Worm (Caenorhabditis elegans) whole organism, L2 larva: Measurements from ENCODE around the gene gst-16.

ENCODE experiments used
- C34F6.9 ChIP-seq: fragments of 150-350 bp; optimal IDR thresholded peaks from 2 replicates; lab custom pipeline; 2014; ENCODE audit warnings: missing biosample characterization, missing genetic modification characterization
- F13H6.1 ChIP-seq: sonication (generic microtip); optimal IDR thresholded peaks from 2 replicates; lab custom pipeline; 2016; ENCODE audit warnings: missing genetic modification characterization, missing compliant biosample characterization
- R02D3.7 ChIP-seq: fragments of 150-350 bp; optimal IDR thresholded peaks from 2 replicates; lab custom pipeline; 2014; ENCODE audit warnings: missing biosample characterization, missing genetic modification characterization
- Y55F3AM.14 ChIP-seq: fragments of 200-800 bp; sonication (Bioruptor generic); optimal IDR thresholded peaks from 2 replicates; lab custom pipeline; 2018; ENCODE audit warnings: mild to moderate bottlenecking, missing genetic modification characterization, missing compliant biosample characterization
- ZK546.5 ChIP-seq: sonication (generic microtip); optimal IDR thresholded peaks from 2 replicates; lab custom pipeline; 2017; ENCODE audit warnings: missing biosample characterization, missing genetic modification characterization
- alr-1 ChIP-seq: fragments of 150-350 bp; optimal IDR thresholded peaks from 2 replicates; lab custom pipeline; 2014; ENCODE audit warnings: missing biosample characterization, missing genetic modification characterization
- aly-2 ChIP-seq: fragments of 150-350 bp; optimal IDR thresholded peaks from 2 replicates; lab custom pipeline; 2014; ENCODE audit warnings: missing biosample characterization, missing genetic modification characterization
- ama-1 ChIP-seq: fragments of 150-350 bp; optimal IDR thresholded peaks from 2 replicates; lab custom pipeline; 2018; ENCODE audit warnings: inconsistent platforms
- blmp-1 ChIP-seq: sonication (generic microtip); optimal IDR thresholded peaks from 2 replicates; lab custom pipeline; 2017; ENCODE audit warnings: missing genetic modification characterization, mild to moderate bottlenecking, missing compliant biosample characterization, antibody characterized with exemption, moderate library complexity; ENCODE audit not compliant: insufficient read depth
- ceh-16 ChIP-seq: fragments of 150-350 bp; optimal IDR thresholded peaks from 2 replicates; lab custom pipeline; 2014; ENCODE audit warnings: missing biosample characterization, missing genetic modification characterization
- ceh-82 ChIP-seq: fragments of 150-350 bp; optimal IDR thresholded peaks from 2 replicates; lab custom pipeline; 2014; ENCODE audit warnings: missing biosample characterization, missing genetic modification characterization
- crh-2 ChIP-seq: sonication (generic microtip); optimal IDR thresholded peaks from 2 replicates; lab custom pipeline; 2017; ENCODE audit warnings: missing biosample characterization, missing genetic modification characterization
- dmd-4 ChIP-seq: sonication (generic microtip); optimal IDR thresholded peaks from 2 replicates; lab custom pipeline; 2017; ENCODE audit warnings: missing biosample characterization, missing genetic modification characterization
- egl-27 ChIP-seq: sonication (generic microtip); optimal IDR thresholded peaks from 3 replicates; lab custom pipeline; 2017; ENCODE audit warnings: missing biosample characterization, missing genetic modification reagents, missing genetic modification characterization
- elt-1 ChIP-seq: fragments of 150-350 bp; optimal IDR thresholded peaks from 2 replicates; lab custom pipeline; 2014; ENCODE audit warnings: missing biosample characterization, missing genetic modification characterization
- elt-3 ChIP-seq: sonication (generic microtip); optimal IDR thresholded peaks from 2 replicates; lab custom pipeline; 2017; ENCODE audit warnings: missing biosample characterization, missing genetic modification characterization
- fos-1 ChIP-seq: fragments of 150-350 bp; optimal IDR thresholded peaks from 2 replicates; lab custom pipeline; 2014; ENCODE audit warnings: missing biosample characterization, missing genetic modification characterization
- gmeb-1 ChIP-seq: fragments of 150-350 bp; optimal IDR thresholded peaks from 2 replicates; lab custom pipeline; 2014; ENCODE audit warnings: missing biosample characterization, missing genetic modification characterization
- lin-11 ChIP-seq: fragments of 150-350 bp; sonication (generic microtip); optimal IDR thresholded peaks from 2 replicates; lab custom pipeline; 2014; ENCODE audit warnings: missing biosample characterization, missing genetic modification characterization, inconsistent platforms, mixed read lengths
- lin-13 ChIP-seq: fragments of 150-350 bp; optimal IDR thresholded peaks from 2 replicates; lab custom pipeline; 2014; ENCODE audit warnings: missing biosample characterization, missing genetic modification reagents, missing genetic modification characterization
- lin-39 ChIP-seq: fragments of 150-350 bp; optimal IDR thresholded peaks from 2 replicates; lab custom pipeline; 2014; ENCODE audit warnings: missing biosample characterization, missing genetic modification reagents, missing genetic modification characterization
- lsy-2 ChIP-seq, 2 experiments: fragments of 150-350 bp in 1 of 2; sonication (generic microtip) in 1 of 2; optimal IDR thresholded peaks; 2 replicates each; lab custom pipeline; 2014 to 2017; ENCODE audit warnings: missing biosample characterization in 2 of 2, missing genetic modification characterization in 2 of 2
- mab-5 ChIP-seq: fragments of 150-350 bp; optimal IDR thresholded peaks from 2 replicates; lab custom pipeline; 2014; ENCODE audit warnings: missing biosample characterization, missing genetic modification characterization
- mbf-1 ChIP-seq: sonication (generic microtip); optimal IDR thresholded peaks from 2 replicates; lab custom pipeline; 2017; ENCODE audit warnings: missing biosample characterization, missing genetic modification characterization
- mdl-1 ChIP-seq, 2 experiments: fragments of 150-350 bp in 1 of 2; sonication (generic microtip) in 1 of 2; optimal IDR thresholded peaks; 2 replicates each; lab custom pipeline; 2017; ENCODE audit warnings: missing biosample characterization in 2 of 2, missing genetic modification characterization in 2 of 2
- nhr-10 ChIP-seq: sonication (generic microtip); optimal IDR thresholded peaks from 2 replicates; lab custom pipeline; 2017; ENCODE audit warnings: missing biosample characterization, missing genetic modification characterization
- nhr-11 ChIP-seq: fragments of 150-350 bp; optimal IDR thresholded peaks from 2 replicates; lab custom pipeline; 2014; ENCODE audit warnings: missing biosample characterization, missing genetic modification characterization
- nhr-12 ChIP-seq: fragments of 150-350 bp; optimal IDR thresholded peaks from 2 replicates; lab custom pipeline; 2014; ENCODE audit warnings: missing biosample characterization, missing genetic modification characterization
- nhr-129 ChIP-seq: fragments of 150-350 bp; optimal IDR thresholded peaks from 2 replicates; lab custom pipeline; 2014; ENCODE audit warnings: missing biosample characterization, missing genetic modification characterization
- nhr-21 ChIP-seq: fragments of 150-350 bp; optimal IDR thresholded peaks from 2 replicates; lab custom pipeline; 2014; ENCODE audit warnings: missing biosample characterization, missing genetic modification characterization
- nhr-23 ChIP-seq: fragments of 150-350 bp; optimal IDR thresholded peaks from 2 replicates; lab custom pipeline; 2014; ENCODE audit warnings: missing biosample characterization, missing genetic modification reagents, missing genetic modification characterization
- nhr-237 ChIP-seq: fragments of 150-350 bp; optimal IDR thresholded peaks from 2 replicates; lab custom pipeline; 2014; ENCODE audit warnings: missing biosample characterization, missing genetic modification characterization
- nhr-25 ChIP-seq: fragments of 150-350 bp; sonication (generic microtip); optimal IDR thresholded peaks from 3 replicates; lab custom pipeline; 2014; ENCODE audit warnings: missing biosample characterization, missing genetic modification characterization
- nhr-6 ChIP-seq: fragments of 150-350 bp; optimal IDR thresholded peaks from 2 replicates; lab custom pipeline; 2014; ENCODE audit warnings: missing biosample characterization, missing genetic modification characterization
- nhr-77 ChIP-seq: fragments of 150-350 bp; optimal IDR thresholded peaks from 2 replicates; lab custom pipeline; 2014; ENCODE audit warnings: missing biosample characterization, missing genetic modification characterization
- peb-1 ChIP-seq: fragments of 150-350 bp; optimal IDR thresholded peaks from 2 replicates; lab custom pipeline; 2014; ENCODE audit warnings: missing biosample characterization, missing genetic modification characterization
- sem-4 ChIP-seq: fragments of 150-350 bp; optimal IDR thresholded peaks from 2 replicates; lab custom pipeline; 2014; ENCODE audit warnings: missing biosample characterization, missing genetic modification reagents, missing genetic modification characterization
- skn-1 ChIP-seq: sonication (generic microtip); optimal IDR thresholded peaks from 2 replicates; lab custom pipeline; 2017; ENCODE audit warnings: missing biosample characterization, missing genetic modification characterization
- sma-3 ChIP-seq: sonication (generic microtip); optimal IDR thresholded peaks from 2 replicates; lab custom pipeline; 2016; ENCODE audit warnings: missing genetic modification reagents, missing genetic modification characterization, missing compliant biosample characterization
- sma-9 ChIP-seq, 2 experiments: fragments of 150-350 bp in 1 of 2; sonication (generic microtip) in 1 of 2; optimal IDR thresholded peaks; 2 replicates each; lab custom pipeline; 2014 to 2016; ENCODE audit warnings: missing genetic modification characterization in 2 of 2, mild to moderate bottlenecking in 1 of 2, missing biosample characterization in 1 of 2, missing compliant biosample characterization in 1 of 2, missing genetic modification reagents in 1 of 2, moderate library complexity in 1 of 2
- snpc-4 ChIP-seq: fragments of 150-350 bp; optimal IDR thresholded peaks from 2 replicates; lab custom pipeline; 2014; ENCODE audit warnings: missing biosample characterization, missing genetic modification characterization
- unc-39 ChIP-seq: fragments of 150-350 bp; optimal IDR thresholded peaks from 2 replicates; lab custom pipeline; 2014; ENCODE audit warnings: missing biosample characterization, missing genetic modification characterization
- unc-55 ChIP-seq: fragments of 150-350 bp; sonication (generic microtip); optimal IDR thresholded peaks from 3 replicates; lab custom pipeline; 2014; ENCODE audit warnings: missing biosample characterization, missing genetic modification reagents, missing genetic modification characterization
- unc-62 ChIP-seq: fragments of 150-350 bp; optimal IDR thresholded peaks from 2 replicates; lab custom pipeline; 2014; ENCODE audit warnings: missing biosample characterization, missing genetic modification reagents, missing genetic modification characterization
- zag-1 ChIP-seq: fragments of 150-350 bp; optimal IDR thresholded peaks from 2 replicates; lab custom pipeline; 2014; ENCODE audit warnings: missing biosample characterization, missing genetic modification characterization
- ztf-1 ChIP-seq: fragments of 200-800 bp; sonication (Bioruptor generic); conservative IDR thresholded peaks from 2 replicates; pipeline ENCODE4 v1.3.6; 2022; ENCODE audit warnings: missing genetic modification characterization, missing compliant biosample characterization
- ztf-11 ChIP-seq: sonication (generic microtip); optimal IDR thresholded peaks from 2 replicates; lab custom pipeline; 2017; ENCODE audit warnings: missing biosample characterization, missing genetic modification characterization
- ztf-4 ChIP-seq: fragments of 150-350 bp; optimal IDR thresholded peaks from 2 replicates; lab custom pipeline; 2014; ENCODE audit warnings: missing biosample characterization, missing genetic modification characterization

The gst-16 gene

DNA sequence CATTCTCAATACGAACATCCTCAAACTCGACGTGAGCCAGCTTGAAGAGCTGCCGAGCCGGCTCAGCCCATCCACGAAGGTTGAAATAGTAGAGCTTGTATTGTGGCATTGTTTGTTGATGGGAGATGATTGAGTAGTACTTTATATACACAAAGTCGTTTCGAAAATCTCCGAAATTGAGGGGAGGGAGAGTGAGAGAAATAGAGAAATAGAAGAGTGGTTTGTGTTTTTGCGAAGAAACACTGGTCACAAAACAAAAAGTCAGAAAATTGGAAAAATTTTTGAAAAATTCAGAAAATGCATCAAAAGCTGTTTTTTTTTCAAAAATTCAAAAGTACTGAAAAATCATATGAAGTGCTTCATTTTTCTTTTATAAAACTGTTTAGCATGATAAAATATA lies 13.1 kb downstream of the gst-16 start, which contains the start of gene gst-24:
TSS of gene gst-24 (minus strand) at position 181 of the 400 bp plus-strand sequence.
- TF ChIP-seq unc-55 (GFP tag; lab: Kevin White, UChicago) (peak; percentile 0), C34F6.9 (tag; lab: Kevin White, UChicago) (peak; percentile 65), ZK546.5 (tag; lab: Kevin White, UChicago) (no peak)

DNA sequence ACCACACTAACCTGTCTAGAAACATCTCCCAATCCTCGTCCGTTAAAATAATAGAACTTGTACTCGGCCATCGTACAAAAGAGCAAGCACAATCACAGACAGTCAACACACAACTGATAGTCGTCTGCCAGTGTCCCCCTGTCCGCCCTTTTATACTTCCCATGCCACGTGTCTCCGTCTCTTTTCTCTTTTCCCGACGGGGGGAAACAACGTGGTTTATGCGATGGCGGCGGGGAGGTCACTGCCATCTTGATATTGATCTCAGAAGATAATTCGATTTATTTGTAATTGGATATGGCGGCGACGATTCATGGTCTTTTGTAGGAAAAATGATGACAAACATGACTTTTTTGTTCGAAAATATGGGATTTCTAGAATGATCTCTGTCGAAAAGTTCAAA lies 14.6 kb downstream of the gst-16 start, which contains the start of gene gst-20:
TSS of gene gst-20 (minus strand) at position 170 of the 400 bp plus-strand sequence.
- TF ChIP-seq unc-62 (GFP tag; lab: Kevin White, UChicago) (no peak), egl-27 (no peak), unc-39 (no peak), gmeb-1 (peak; percentile 21), mdl-1 (tag; optimal IDR thresholded peaks at IDR 0.05; lab: Kevin White, UChicago) (peak; percentile 35 to 76), blmp-1 (tag; lab: Kevin White, UChicago) (peak; percentile 62), sma-9 (GFP tag; optimal IDR thresholded peaks at IDR 0.05; lab: Kevin White, UChicago) (peak; percentile 91), sma-9 (tag; optimal IDR thresholded peaks at IDR 0.05; lab: Kevin White, UChicago) (no peak), nhr-77 (tag; lab: Kevin White, UChicago) (no peak), ceh-82 (tag; lab: Kevin White, UChicago) (no peak), lin-11 (tag; lab: Kevin White, UChicago) (no peak), alr-1 (no peak), nhr-237 (no peak), crh-2 (peak; percentile 78), elt-1 (tag; lab: Kevin White, UChicago) (no peak), ceh-16 (no peak), nhr-6 (tag; lab: Kevin White, UChicago) (no peak), nhr-23 (tag; lab: Kevin White, UChicago) (no peak), ZK546.5 (tag; lab: Kevin White, UChicago) (no peak), R02D3.7 (tag; lab: Kevin White, UChicago) (no peak), lin-39 (no peak), ztf-4 (tag; lab: Kevin White, UChicago) (no peak), elt-3 (tag; lab: Kevin White, UChicago) (no peak), snpc-4 (tag; lab: Kevin White, UChicago) (no peak), lin-13 (GFP tag; lab: Kevin White, UChicago) (no peak), nhr-25 (tag; lab: Kevin White, UChicago) (peak; percentile 76), sma-3 (peak; percentile 73), ztf-11 (tag; lab: Kevin White, UChicago) (no peak), nhr-10 (no peak), nhr-11 (tag; lab: Kevin White, UChicago) (no peak), sem-4 (tag; lab: Kevin White, UChicago) (no peak), zag-1 (tag; lab: Kevin White, UChicago) (no peak), dmd-4 (tag; lab: Kevin White, UChicago) (no peak), nhr-12 (tag; lab: Kevin White, UChicago) (no peak), skn-1 (tag; lab: Kevin White, UChicago) (peak; percentile 36), Y55F3AM.14 (GFP tag; lab: Kevin White, UChicago) (no peak), nhr-21 (tag; lab: Kevin White, UChicago) (peak; percentile 68), peb-1 (no peak), F13H6.1 (tag; lab: Kevin White, UChicago) (peak; percentile 50), C34F6.9 (tag; lab: Kevin White, UChicago) (no peak), lsy-2 (tag; optimal IDR thresholded peaks at IDR 0.05; lab: Kevin White, UChicago) (no peak), mbf-1 (tag; lab: Kevin White, UChicago) (no peak), nhr-129 (tag; lab: Kevin White, UChicago) (peak; percentile 6), fos-1 (tag; lab: Kevin White, UChicago) (peak; percentile 35), mab-5 (tag; lab: Kevin White, UChicago) (no peak), ama-1 (lab: Kevin White, UChicago) (no peak), unc-55 (GFP tag; lab: Kevin White, UChicago) (no peak), aly-2 (no peak), ztf-1 (GFP tag; lab: Robert Waterston, UW) (no peak)
